Worm (Caenorhabditis elegans): ENCODE results near the gene C55A6.10.

C55A6.10 gene

DNA sequence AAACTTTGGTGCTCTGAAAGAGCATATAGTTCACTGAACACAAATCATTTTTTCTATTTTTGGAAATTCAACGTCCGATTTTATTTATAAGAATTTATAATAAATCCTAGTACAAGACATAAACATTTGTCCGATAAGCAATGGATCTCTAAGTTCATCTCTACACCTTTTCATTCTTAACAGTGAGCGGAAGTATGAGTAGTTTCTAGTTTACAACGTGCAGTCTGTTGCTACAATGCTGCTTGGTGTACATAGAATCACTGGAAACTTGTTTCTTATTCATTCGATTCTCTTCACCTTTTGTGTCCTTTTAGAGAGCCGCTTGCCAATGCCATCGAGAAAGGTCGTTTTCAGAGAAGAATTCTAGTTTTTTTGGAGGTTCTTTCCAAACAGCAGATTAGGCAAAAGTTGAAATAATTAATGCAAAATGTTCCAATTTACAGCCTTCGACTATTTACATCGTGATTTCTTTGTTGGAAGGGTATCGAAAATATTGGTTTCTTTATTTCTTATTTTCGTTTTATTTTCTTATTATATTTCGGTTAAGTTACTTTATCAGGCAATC lies 21.9 kb downstream of the C55A6.10 start:
- TF ChIP-seq cog-1 (tag; optimal IDR thresholded peaks at IDR 0.05): no peak
- no peak for TF ChIP-seq ztf-23 (GFP tag; IDR thresholded peaks at IDR 0.05)
- no peak for TF ChIP-seq ztf-29 (GFP tag; IDR thresholded peaks at IDR 0.05)
- TF ChIP-seq ref-1 (GFP tag; conservative IDR thresholded peaks at IDR 0.05): no peak
- TF ChIP-seq T22C8.4 (GFP tag; IDR thresholded peaks at IDR 0.05): no peak
- TF ChIP-seq tab-1 (GFP tag; IDR thresholded peaks at IDR 0.05): no peak
- no peak for TF ChIP-seq klf-2 (GFP tag; conservative IDR thresholded peaks at IDR 0.05)
- TF ChIP-seq med-1 (GFP tag; optimal IDR thresholded peaks at IDR 0.05; ENCODE audit: insufficient read depth): no peak
- TF ChIP-seq flt-1 (GFP tag; IDR thresholded peaks at IDR 0.05): no peak

DNA sequence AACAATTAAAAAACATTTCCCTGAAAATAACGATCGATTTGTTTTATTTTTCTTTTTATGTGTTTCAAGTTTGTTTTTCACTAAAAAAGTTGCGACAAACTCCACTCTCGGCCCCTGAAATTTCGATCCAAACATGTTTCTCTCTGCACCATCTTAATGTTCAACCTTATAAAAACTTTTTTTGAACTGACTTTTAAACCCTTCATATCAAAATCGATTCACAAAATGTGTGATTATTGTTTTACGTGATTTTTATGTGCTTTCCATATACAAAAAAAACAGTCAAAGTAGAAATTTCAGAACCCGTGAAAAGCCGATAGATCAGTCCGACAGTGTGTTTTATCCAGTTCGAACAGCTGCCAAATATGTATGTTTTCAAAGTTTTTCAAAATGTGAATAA lies 22.4 kb downstream of the C55A6.10 start, which contains the start of gene ccch-1:
Gene ccch-1 (plus strand): TSS at position 301 of the 400 bp plus-strand sequence.
- TF ChIP-seq ztf-23 (GFP tag; IDR thresholded peaks at IDR 0.05) (no peak), tab-1 (GFP tag; IDR thresholded peaks at IDR 0.05) (no peak)

DNA sequence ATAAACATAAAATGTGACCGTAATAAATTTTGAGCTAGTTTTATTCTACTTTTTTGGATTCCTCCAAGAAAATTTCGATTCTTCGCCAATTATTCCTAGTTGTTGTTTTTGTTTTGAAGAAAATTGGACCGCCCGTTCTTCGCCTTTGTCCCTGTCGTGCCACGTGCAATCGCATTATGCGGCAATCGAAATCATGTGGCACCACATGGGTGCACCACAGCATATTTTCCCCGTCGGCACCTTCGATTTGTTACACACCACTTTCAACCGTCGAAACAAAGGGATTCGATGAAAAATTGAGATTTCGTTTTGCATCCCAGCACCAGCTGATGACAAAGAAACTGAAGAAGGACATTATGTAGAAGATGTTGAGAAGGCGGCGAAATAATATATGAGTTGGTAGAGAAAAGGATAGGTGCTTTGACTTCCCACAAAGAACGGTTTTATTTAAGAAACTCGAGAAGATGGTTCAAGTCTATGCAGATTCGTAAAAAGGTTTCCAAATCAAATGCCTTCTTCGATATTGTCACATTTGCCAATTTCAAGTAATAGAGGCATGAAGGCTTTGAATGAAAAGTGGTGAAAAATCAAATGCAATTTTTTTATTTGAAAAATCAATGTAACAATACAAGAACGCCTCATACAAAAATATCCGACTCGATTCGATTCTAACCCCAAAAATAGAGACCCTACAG lies 23.6 kb downstream of the C55A6.10 start:
- TF ChIP-seq ztf-29 (GFP tag; IDR thresholded peaks at IDR 0.05) (no peak), tab-1 (GFP tag; IDR thresholded peaks at IDR 0.05) (no peak), T22C8.4 (GFP tag; IDR thresholded peaks at IDR 0.05) (no peak), cog-1 (tag; optimal IDR thresholded peaks at IDR 0.05) (no peak), ztf-23 (GFP tag; IDR thresholded peaks at IDR 0.05) (no peak), ref-1 (GFP tag; conservative IDR thresholded peaks at IDR 0.05) (no peak), klf-2 (GFP tag; conservative IDR thresholded peaks at IDR 0.05) (no peak), med-1 (GFP tag; optimal IDR thresholded peaks at IDR 0.05; ENCODE audit: insufficient read depth) (no peak), flt-1 (GFP tag; IDR thresholded peaks at IDR 0.05) (no peak)

DNA sequence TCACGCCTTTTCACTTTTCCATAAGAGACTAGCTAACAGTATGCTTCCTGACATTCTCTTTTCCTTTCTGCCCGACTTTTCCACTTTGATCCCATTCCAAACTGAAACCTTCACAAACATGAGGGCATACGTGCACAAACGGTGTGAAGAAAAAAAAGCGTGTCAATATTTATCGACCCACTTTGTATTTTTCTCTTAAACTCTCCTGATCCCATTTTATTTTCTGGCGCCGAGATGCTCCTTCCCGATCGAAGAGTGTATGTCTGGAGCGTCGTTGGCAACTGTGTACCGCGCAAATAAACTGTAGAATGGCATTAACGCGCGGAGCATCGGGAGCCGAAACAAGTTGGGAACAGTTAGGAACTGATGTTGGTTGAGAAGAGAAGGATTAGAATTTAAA lies 24.4 kb downstream of the C55A6.10 start:
- TF ChIP-seq ref-1 (GFP tag; conservative IDR thresholded peaks at IDR 0.05) (no peak), klf-2 (GFP tag; conservative IDR thresholded peaks at IDR 0.05) (no peak), T22C8.4 (GFP tag; IDR thresholded peaks at IDR 0.05) (no peak), flt-1 (GFP tag; IDR thresholded peaks at IDR 0.05) (no peak), ztf-29 (GFP tag; IDR thresholded peaks at IDR 0.05) (no peak), med-1 (GFP tag; optimal IDR thresholded peaks at IDR 0.05; ENCODE audit: insufficient read depth) (no peak), tab-1 (GFP tag; IDR thresholded peaks at IDR 0.05) (no peak), ztf-23 (GFP tag; IDR thresholded peaks at IDR 0.05) (no peak), cog-1 (tag; optimal IDR thresholded peaks at IDR 0.05) (no peak)

DNA sequence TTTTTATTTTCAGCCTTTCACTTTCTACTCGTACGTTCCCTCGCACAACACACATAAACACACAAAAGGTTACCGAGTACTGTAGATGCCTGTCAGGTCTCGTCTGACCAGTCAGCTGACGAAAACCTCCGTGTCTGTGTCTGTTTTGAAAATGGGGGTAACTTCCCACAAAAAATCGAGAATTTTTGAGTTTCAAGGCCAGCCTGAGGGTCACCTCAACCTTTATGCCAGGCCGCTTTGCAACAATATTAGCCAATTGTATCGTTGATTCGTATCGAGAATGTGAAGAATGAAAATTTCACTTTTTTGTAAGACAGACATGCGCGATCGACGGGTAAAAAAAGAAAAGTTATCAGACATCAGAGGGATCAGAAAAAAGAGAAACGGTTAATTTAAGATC lies 26.0 kb downstream of the C55A6.10 start:
- no peak for TF ChIP-seq flt-1 (GFP tag; IDR thresholded peaks at IDR 0.05)
- TF ChIP-seq ref-1 (GFP tag; conservative IDR thresholded peaks at IDR 0.05): no peak
- TF ChIP-seq ztf-29 (GFP tag; IDR thresholded peaks at IDR 0.05): no peak
- TF ChIP-seq T22C8.4 (GFP tag; IDR thresholded peaks at IDR 0.05): no peak
- no peak for TF ChIP-seq klf-2 (GFP tag; conservative IDR thresholded peaks at IDR 0.05)
- TF ChIP-seq tab-1 (GFP tag; IDR thresholded peaks at IDR 0.05): no peak
- no peak for TF ChIP-seq med-1 (GFP tag; optimal IDR thresholded peaks at IDR 0.05; ENCODE audit: insufficient read depth)
- TF ChIP-seq ztf-23 (GFP tag; IDR thresholded peaks at IDR 0.05): no peak
- no peak for TF ChIP-seq cog-1 (tag; optimal IDR thresholded peaks at IDR 0.05)

DNA sequence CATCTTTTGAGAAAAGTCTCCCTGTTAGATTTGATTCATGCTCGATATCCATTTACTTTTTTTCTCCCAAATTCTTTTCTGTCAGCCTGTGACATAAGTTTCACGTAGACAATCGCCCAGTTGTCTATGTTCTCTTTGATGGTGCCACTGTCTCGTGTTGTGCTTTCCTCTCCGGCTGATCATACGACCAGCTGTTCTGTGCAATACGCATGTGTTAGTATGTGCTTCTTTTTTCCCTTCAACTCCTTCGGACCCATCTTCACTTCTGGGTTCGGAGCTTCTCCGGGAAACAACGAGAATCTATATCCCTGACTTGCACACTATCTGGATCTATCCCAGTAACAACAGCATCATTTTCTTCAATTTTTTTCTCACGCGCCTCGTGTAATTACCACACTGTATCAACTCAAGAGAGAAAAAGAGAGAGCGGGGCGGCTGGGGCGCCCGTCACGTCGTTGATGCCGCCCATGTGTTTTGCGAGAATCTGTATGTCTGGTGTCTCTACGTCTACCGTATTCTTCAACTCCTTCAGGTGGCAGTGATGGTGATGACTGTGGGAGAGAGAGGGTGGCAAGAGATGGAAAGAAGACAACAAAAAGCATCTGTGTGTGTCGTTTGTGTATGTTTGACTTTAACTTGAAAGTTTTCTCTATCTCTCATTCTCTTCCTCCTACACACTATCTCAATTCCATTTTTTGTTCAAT lies 26.8 kb downstream of the C55A6.10 start:
- TF ChIP-seq ztf-29 (GFP tag; IDR thresholded peaks at IDR 0.05) (no peak), ref-1 (GFP tag; conservative IDR thresholded peaks at IDR 0.05) (no peak), klf-2 (GFP tag; conservative IDR thresholded peaks at IDR 0.05) (no peak), T22C8.4 (GFP tag; IDR thresholded peaks at IDR 0.05) (no peak), med-1 (GFP tag; optimal IDR thresholded peaks at IDR 0.05; ENCODE audit: insufficient read depth) (no peak), flt-1 (GFP tag; IDR thresholded peaks at IDR 0.05) (no peak), cog-1 (tag; optimal IDR thresholded peaks at IDR 0.05) (no peak), ztf-23 (GFP tag; IDR thresholded peaks at IDR 0.05) (no peak), tab-1 (GFP tag; IDR thresholded peaks at IDR 0.05) (no peak)

DNA sequence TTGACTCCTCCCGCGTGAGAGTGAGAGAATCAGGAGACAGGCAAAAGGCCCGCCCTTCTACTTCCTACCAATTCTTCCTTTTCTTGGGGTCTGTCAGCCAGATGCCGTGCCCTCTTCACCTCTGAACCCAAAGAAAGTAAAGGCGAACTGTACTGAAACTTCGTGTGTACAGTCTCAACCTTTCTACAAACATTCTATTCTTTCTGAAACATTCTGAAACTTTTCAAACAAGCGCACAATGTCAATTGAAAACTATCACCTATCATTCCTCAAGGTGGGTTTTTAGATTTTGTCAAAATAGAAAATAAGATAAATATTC lies 27.3 kb downstream of the C55A6.10 start:
- TF ChIP-seq klf-2 (GFP tag; conservative IDR thresholded peaks at IDR 0.05) (no peak), tab-1 (GFP tag; IDR thresholded peaks at IDR 0.05) (no peak), ref-1 (GFP tag; conservative IDR thresholded peaks at IDR 0.05) (no peak), cog-1 (tag; optimal IDR thresholded peaks at IDR 0.05) (no peak), ztf-29 (GFP tag; IDR thresholded peaks at IDR 0.05) (no peak), med-1 (GFP tag; optimal IDR thresholded peaks at IDR 0.05; ENCODE audit: insufficient read depth) (no peak), ztf-23 (GFP tag; IDR thresholded peaks at IDR 0.05) (no peak), T22C8.4 (GFP tag; IDR thresholded peaks at IDR 0.05) (no peak), flt-1 (GFP tag; IDR thresholded peaks at IDR 0.05) (no peak)

DNA sequence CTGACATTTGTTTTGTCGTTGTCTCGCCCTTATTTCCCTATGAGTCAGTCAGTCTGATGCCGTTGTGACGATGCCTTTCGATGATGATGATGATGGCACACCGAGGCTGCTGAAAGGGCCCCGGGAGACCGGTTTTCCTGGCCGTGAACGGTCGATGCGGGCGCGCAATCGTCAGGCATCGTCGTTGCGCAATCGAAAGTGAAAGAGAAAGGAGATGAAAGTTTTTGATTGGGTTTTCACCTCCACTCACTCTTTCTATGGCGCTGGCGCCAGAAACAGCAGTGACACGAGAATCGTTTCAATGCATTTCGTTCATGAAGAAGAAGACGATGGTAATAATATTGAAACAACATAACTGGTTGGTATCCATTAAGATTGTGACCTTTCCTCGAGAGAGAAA lies 27.8 kb downstream of the C55A6.10 start:
- TF ChIP-seq med-1 (GFP tag; optimal IDR thresholded peaks at IDR 0.05; ENCODE audit: insufficient read depth): no peak
- peak; percentile 11; the same call in 1 of the 2 replicates for TF ChIP-seq T22C8.4 (GFP tag; IDR thresholded peaks at IDR 0.05)
- TF ChIP-seq ztf-29 (GFP tag; IDR thresholded peaks at IDR 0.05): no peak
- 0 out of 2 replicates have a peak, but pooled peaks have one; percentile 46 for TF ChIP-seq ztf-23 (GFP tag; IDR thresholded peaks at IDR 0.05)

DNA sequence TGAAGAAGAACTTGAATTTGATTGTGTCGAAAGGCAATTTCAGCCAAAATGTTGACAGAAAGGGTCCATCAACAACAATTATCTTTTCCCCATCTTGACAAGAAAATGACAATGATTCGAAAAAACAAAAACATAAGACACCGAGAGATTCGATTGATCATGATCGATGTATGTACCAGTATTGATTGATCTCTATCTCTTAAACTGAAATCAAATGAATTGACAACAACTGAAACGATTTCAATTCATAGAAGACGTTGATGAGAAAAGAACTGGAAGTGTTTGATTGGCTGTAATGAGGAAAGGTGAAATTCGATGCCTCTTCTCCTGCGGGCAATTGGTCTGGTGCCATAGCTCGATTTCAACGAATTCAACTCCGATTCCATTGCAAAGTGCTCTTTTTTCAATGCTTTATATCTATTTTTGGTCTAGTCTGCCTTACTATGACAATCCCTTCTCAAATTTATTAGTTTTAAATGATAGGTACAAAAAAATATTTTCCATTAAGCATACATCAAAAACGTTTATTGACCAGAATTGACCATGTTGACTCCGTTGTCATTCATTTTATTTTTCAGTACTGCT lies 28.3 kb downstream of the C55A6.10 start:
- TF ChIP-seq ztf-23 (GFP tag; IDR thresholded peaks at IDR 0.05) (no peak), cog-1 (tag; optimal IDR thresholded peaks at IDR 0.05) (no peak)
